Worm (Caenorhabditis elegans): ENCODE results near the gene fipr-29.

DNA sequence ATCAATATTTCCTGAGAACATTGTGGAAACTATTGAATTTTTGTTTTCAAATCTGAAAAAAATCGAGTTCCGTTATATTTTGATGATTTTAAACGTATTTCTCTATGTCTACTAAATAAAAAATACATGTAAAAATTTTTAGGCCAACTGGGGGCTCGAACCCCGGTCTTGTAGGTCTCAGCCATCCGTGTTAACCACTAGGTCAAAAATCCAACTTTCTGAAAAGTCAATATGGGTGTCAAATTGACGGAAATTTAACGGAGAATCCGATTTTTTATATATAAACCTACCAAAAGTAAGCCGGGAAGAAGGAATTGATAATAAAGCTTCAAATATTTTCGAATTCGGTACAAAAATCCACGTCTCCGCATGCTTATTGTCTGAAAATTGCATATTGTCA is 46.1 kb upstream of the fipr-29 start:
- no peak for TF ChIP-seq mdl-1 (tag; optimal IDR thresholded peaks at IDR 0.05)
- no peak for TF ChIP-seq snpc-4 (tag; optimal IDR thresholded peaks at IDR 0.05)
- no peak for TF ChIP-seq skn-1 (tag; optimal IDR thresholded peaks at IDR 0.05)
- TF ChIP-seq ZK546.5 (tag; optimal IDR thresholded peaks at IDR 0.05): no peak
- TF ChIP-seq fos-1 (tag; optimal IDR thresholded peaks at IDR 0.05): no peak
- TF ChIP-seq R02D3.7 (tag; optimal IDR thresholded peaks at IDR 0.05): no peak
- TF ChIP-seq nhr-237 (tag; optimal IDR thresholded peaks at IDR 0.05): no peak
- no peak for TF ChIP-seq ama-1 (optimal IDR thresholded peaks at IDR 0.05)
- no peak for TF ChIP-seq hmg-11 (tag; optimal IDR thresholded peaks at IDR 0.05)
- no peak for TF ChIP-seq nhr-28 (tag; optimal IDR thresholded peaks at IDR 0.05)
- no peak for TF ChIP-seq fkh-10 (GFP tag; optimal IDR thresholded peaks at IDR 0.05)
- TF ChIP-seq ceh-82 (tag; optimal IDR thresholded peaks at IDR 0.05): no peak
